ENCODE assay signal across 1 fruit fly cellular context in the genomic region with DNA sequence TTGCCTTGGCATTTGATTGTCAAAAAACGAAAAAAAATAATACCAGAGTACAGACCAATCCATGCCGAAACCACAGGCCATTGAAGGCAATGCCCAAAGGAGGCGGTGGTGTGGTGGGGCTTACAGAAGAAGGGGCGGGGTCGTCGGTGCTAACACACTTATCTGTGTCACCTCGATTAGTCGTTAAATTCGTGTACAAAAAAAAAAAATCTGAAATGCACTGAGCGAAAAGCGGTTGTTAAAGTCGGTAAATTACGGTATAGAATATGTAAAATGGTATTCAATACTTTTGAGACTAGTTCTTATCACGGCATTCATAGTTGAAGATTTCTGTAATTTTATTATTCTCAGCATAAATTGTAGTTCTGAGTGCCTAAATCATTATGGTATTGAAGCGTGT.
A peak's percentile ranks its signal among the peaks of the same experiment; 100 is the strongest.
TF ChIP-seq lines count a peak whose summit lies in the region.

No protein-coding gene starts in this region.

TF ChIP-seq in whole organism, embryonic, 481 proteins besides CTCF, POLR2A, EP300 and RAD21 (continued from another document):
- TF ChIP-seq CG2875 (GFP tag; optimal IDR thresholded peaks at IDR 0.05; lab: Kevin White, UChicago) = peak; percentile 47
- peak; percentile 46 for TF ChIP-seq CG10267 (tag; optimal IDR thresholded peaks at IDR 0.05; lab: Kevin White, UChicago)
- TF ChIP-seq Nf-YB (GFP tag; optimal IDR thresholded peaks at IDR 0.05; lab: Kevin White, UChicago) = no peak
- no peak for TF ChIP-seq NC2β (GFP tag; optimal IDR thresholded peaks at IDR 0.05; lab: Kevin White, UChicago)
- peak; percentile 11 for TF ChIP-seq CG12942 (GFP tag; optimal IDR thresholded peaks at IDR 0.05; lab: Kevin White, UChicago)
- TF ChIP-seq gce (GFP tag; IDR thresholded peaks at IDR 0.05; lab: Robert Waterston, UW) = 0 out of 3 replicates have a peak, but pooled peaks have one; percentile 23
- no peak for TF ChIP-seq kni (GFP tag; optimal IDR thresholded peaks at IDR 0.05; lab: Kevin White, UChicago)
- TF ChIP-seq CG7271 (tag; optimal IDR thresholded peaks at IDR 0.05; lab: Kevin White, UChicago) = no peak
- TF ChIP-seq lov (optimal IDR thresholded peaks at IDR 0.05; lab: Kevin White, UChicago) = no peak
- TF ChIP-seq lov (GFP tag; IDR thresholded peaks at IDR 0.05; lab: Robert Waterston, UW) = no peak
- TF ChIP-seq ranshi (GFP tag; IDR thresholded peaks at IDR 0.05; lab: Robert Waterston, UW) = peak; percentile 72
- no peak for TF ChIP-seq CG3163 (GFP tag; optimal IDR thresholded peaks at IDR 0.05; lab: Kevin White, UChicago)
- TF ChIP-seq Meics (GFP tag; optimal IDR thresholded peaks at IDR 0.05; lab: Kevin White, UChicago) = peak; percentile 51
- TF ChIP-seq Rfx (GFP tag; IDR thresholded peaks at IDR 0.05; lab: Robert Waterston, UW) = peak; percentile 80
- TF ChIP-seq CG14050 (GFP tag; IDR thresholded peaks at IDR 0.05; lab: Robert Waterston, UW) = no peak; the same call in 2 of the 3 replicates
- TF ChIP-seq maf-S (GFP tag; optimal IDR thresholded peaks at IDR 0.05; lab: Kevin White, UChicago) = no peak
- TF ChIP-seq NfI (GFP tag; optimal IDR thresholded peaks at IDR 0.05; lab: Kevin White, UChicago) = no peak
- TF ChIP-seq CG2678 (tag; optimal IDR thresholded peaks at IDR 0.05; lab: Kevin White, UChicago) = peak; percentile 55
- peak; percentile 57 for TF ChIP-seq CG5245 (GFP tag; optimal IDR thresholded peaks at IDR 0.05; lab: Kevin White, UChicago)
- no peak for TF ChIP-seq CG34224 (GFP tag; IDR thresholded peaks at IDR 0.05; lab: Robert Waterston, UW; ENCODE audit: partially characterized antibody)
- TF ChIP-seq CG15479 (GFP tag; optimal IDR thresholded peaks at IDR 0.05; lab: Kevin White, UChicago) = no peak
- no peak for TF ChIP-seq Scr (GFP tag; IDR thresholded peaks at IDR 0.05; lab: Robert Waterston, UW; ENCODE audit: partially characterized antibody)
- no peak for TF ChIP-seq TFAM (GFP tag; optimal IDR thresholded peaks at IDR 0.05; lab: Kevin White, UChicago)
- TF ChIP-seq D (optimal IDR thresholded peaks at IDR 0.05; lab: Kevin White, UChicago) = no peak
- peak; percentile 28 for TF ChIP-seq D (GFP tag; optimal IDR thresholded peaks at IDR 0.05; lab: Kevin White, UChicago)
- no peak for TF ChIP-seq CG10274 (GFP tag; optimal IDR thresholded peaks at IDR 0.05; lab: Kevin White, UChicago)
- TF ChIP-seq CG31224 (GFP tag; IDR thresholded peaks at IDR 0.05; lab: Robert Waterston, UW) = peak; percentile 21; the same call in 1 of the 2 replicates
- no peak for TF ChIP-seq CG8478 (optimal IDR thresholded peaks at IDR 0.05; lab: Kevin White, UChicago)
- no peak for TF ChIP-seq CG9932 (GFP tag; IDR thresholded peaks at IDR 0.05; lab: Robert Waterston, UW)
- TF ChIP-seq Vsx1 (GFP tag; optimal IDR thresholded peaks at IDR 0.05; lab: Kevin White, UChicago) = peak; percentile 6
- no peak for TF ChIP-seq NC2α (GFP tag; optimal IDR thresholded peaks at IDR 0.05; lab: Kevin White, UChicago)
- TF ChIP-seq CG12104 (GFP tag; optimal IDR thresholded peaks at IDR 0.05; lab: Kevin White, UChicago) = no peak
- no peak for TF ChIP-seq hbn (GFP tag; IDR thresholded peaks at IDR 0.05; lab: Robert Waterston, UW; ENCODE audit: partially characterized antibody)
- no peak for TF ChIP-seq CG13894 (tag; optimal IDR thresholded peaks at IDR 0.05; lab: Kevin White, UChicago)
- no peak for TF ChIP-seq nerfin-2 (GFP tag; IDR thresholded peaks at IDR 0.05; lab: Robert Waterston, UW; ENCODE audit: partially characterized antibody)
- TF ChIP-seq CG4404 (GFP tag; IDR thresholded peaks at IDR 0.05; lab: Robert Waterston, UW) = no peak
- TF ChIP-seq Dip3 (GFP tag; optimal IDR thresholded peaks at IDR 0.05; lab: Kevin White, UChicago) = no peak
- no peak for TF ChIP-seq wek (GFP tag; optimal IDR thresholded peaks at IDR 0.05; lab: Kevin White, UChicago)
- peak in 1 of 2 experiments; percentile 80 for TF ChIP-seq bsh (GFP tag; optimal IDR thresholded peaks at IDR 0.05; lab: Kevin White, UChicago)
- 0 out of 3 replicates have a peak, but pooled peaks have one; percentile 40 for TF ChIP-seq CG2199 (GFP tag; IDR thresholded peaks at IDR 0.05; lab: Robert Waterston, UW)
- no peak for TF ChIP-seq prd (optimal IDR thresholded peaks at IDR 0.05; lab: Kevin White, UChicago)
- peak; percentile 81 for TF ChIP-seq prd (GFP tag; IDR thresholded peaks at IDR 0.05; lab: Robert Waterston, UW)
- TF ChIP-seq CG43689 (GFP tag; IDR thresholded peaks at IDR 0.05; lab: Robert Waterston, UW) = 0 out of 2 replicates have a peak, but pooled peaks have one; percentile 13
- peak; percentile 71 for TF ChIP-seq row (GFP tag; IDR thresholded peaks at IDR 0.05; lab: Robert Waterston, UW)
